Worm (Caenorhabditis elegans) whole organism, midembryonic: Measurements from ENCODE around the gene rpl-15.

Source experiments
- T22C8.4 ChIP-seq: fragments of 200-800 bp; sonication (Bioruptor generic); IDR thresholded peaks from 2 replicates; pipeline ENCODE4 v1.3.6; 2022; ENCODE audit warnings: missing genetic modification characterization, missing compliant biosample characterization
- cog-1 ChIP-seq: sonication (generic microtip); optimal IDR thresholded peaks from 2 replicates; lab custom pipeline; 2016; ENCODE audit warnings: missing genetic modification characterization, missing compliant biosample characterization
- flt-1 ChIP-seq: fragments of 200-800 bp; sonication (Bioruptor generic); IDR thresholded peaks from 2 replicates; pipeline ENCODE4 v1.3.6; 2022; ENCODE audit warnings: missing genetic modification characterization, missing compliant biosample characterization
- klf-2 ChIP-seq: fragments of 200-800 bp; sonication (Bioruptor generic); conservative IDR thresholded peaks from 2 replicates; pipeline ENCODE4 v1.3.6; 2022; ENCODE audit warnings: missing genetic modification reagents, missing genetic modification characterization, missing compliant biosample characterization
- med-1 ChIP-seq: sonication (generic microtip); optimal IDR thresholded peaks from 2 replicates; lab custom pipeline; 2017; ENCODE audit warnings: missing genetic modification characterization, mild to moderate bottlenecking, missing compliant biosample characterization, antibody characterized with exemption, missing genetic modification reagents; ENCODE audit not compliant: insufficient read depth
- ref-1 ChIP-seq: fragments of 200-800 bp; sonication (Bioruptor generic); conservative IDR thresholded peaks from 2 replicates; pipeline ENCODE4 v1.3.6; 2022; ENCODE audit warnings: missing genetic modification reagents, missing genetic modification characterization, missing compliant biosample characterization
- tab-1 ChIP-seq: fragments of 200-800 bp; sonication (Bioruptor generic); IDR thresholded peaks from 2 replicates; pipeline ENCODE4 v1.3.6; 2022; ENCODE audit warnings: missing genetic modification characterization, missing compliant biosample characterization
- ztf-23 ChIP-seq: fragments of 200-800 bp; sonication (Bioruptor generic); IDR thresholded peaks from 2 replicates; pipeline ENCODE4 v1.3.6; 2022; ENCODE audit warnings: missing genetic modification reagents, missing genetic modification characterization, missing compliant biosample characterization
- ztf-29 ChIP-seq: fragments of 200-800 bp; sonication (Bioruptor generic); IDR thresholded peaks from 2 replicates; pipeline ENCODE4 v1.3.6; 2022; ENCODE audit warnings: missing genetic modification reagents, missing genetic modification characterization, missing compliant biosample characterization

rpl-15 gene

ce11 chrIV:604817-605216 is 49.6 kb downstream of the rpl-15 start:
- TF ChIP-seq flt-1 (no peak), tab-1 (GFP tag; lab: Robert Waterston, UW) (no peak), ref-1 (GFP tag; lab: Robert Waterston, UW) (no peak), med-1 (GFP tag; lab: Kevin White, UChicago) (no peak), cog-1 (tag; lab: Kevin White, UChicago) (no peak), ztf-23 (GFP tag; lab: Robert Waterston, UW) (no peak), ztf-29 (GFP tag; lab: Robert Waterston, UW) (no peak), klf-2 (GFP tag; lab: Robert Waterston, UW) (no peak), T22C8.4 (no peak)

- no peak for TF ChIP-seq klf-2 (GFP tag; lab: Robert Waterston, UW)
- no peak for TF ChIP-seq ztf-23 (GFP tag; lab: Robert Waterston, UW)
- no peak for TF ChIP-seq ref-1 (GFP tag; lab: Robert Waterston, UW)
- TF ChIP-seq med-1 (GFP tag; lab: Kevin White, UChicago) = no peak
- no peak for TF ChIP-seq ztf-29 (GFP tag; lab: Robert Waterston, UW)
- TF ChIP-seq cog-1 (tag; lab: Kevin White, UChicago) = no peak
- no peak for TF ChIP-seq flt-1
- TF ChIP-seq T22C8.4 = no peak
- no peak for TF ChIP-seq tab-1 (GFP tag; lab: Robert Waterston, UW)
These were observed 50.2 kb downstream of the rpl-15 start, which contains the start of gene col-102 for ce11 chrIV:604144-604543. Gene col-102, plus strand, starts transcription at chrIV:604444.

- TF ChIP-seq klf-2 (GFP tag; lab: Robert Waterston, UW) (no peak), med-1 (GFP tag; lab: Kevin White, UChicago) (no peak)
These were observed 50.8 kb downstream of the rpl-15 start, which contains the start of gene prmt-4 for ce11 chrIV:603543-603942. Gene prmt-4, minus strand, starts transcription at chrIV:603643.
